Worm (Caenorhabditis elegans): Measurements from ENCODE around the gene rpn-3.
A peak's percentile ranks its signal among the peaks of the same experiment; 100 is the strongest.
"Not testable (repeated sequence)": the region's sequence is repeated elsewhere in the genome, so short reads cannot be mapped to it uniquely, and the experiment has no call there.

Gene rpn-3

ce11 chrIII:8432143-8432542, 15.0 kb upstream of the rpn-3 start, which contains the start of gene ZK1236.5 (continued):
- TF ChIP-seq aly-2 (tag; optimal IDR thresholded peaks at IDR 0.05) (peak; percentile 49), lsy-2 (tag; optimal IDR thresholded peaks at IDR 0.05) (peak; percentile 54 to 76), egl-27 (tag; optimal IDR thresholded peaks at IDR 0.05) (no peak), nhr-85 (tag) (peak; percentile 39), C04F5.9 (tag; optimal IDR thresholded peaks at IDR 0.05) (no peak), zag-1 (tag; optimal IDR thresholded peaks at IDR 0.05) (no peak), ces-1 (GFP tag; optimal IDR thresholded peaks at IDR 0.05) (no peak), ama-1 (optimal IDR thresholded peaks at IDR 0.05) (no peak), nhr-19 (GFP tag; conservative IDR thresholded peaks at IDR 0.05) (0 out of 2 replicates have a peak, but pooled peaks have one; percentile 9), xbp-1 (tag; optimal IDR thresholded peaks at IDR 0.05) (peak; percentile 39), blmp-1 (tag; optimal IDR thresholded peaks at IDR 0.05) (peak; percentile 62), pqm-1 (tag; optimal IDR thresholded peaks at IDR 0.05) (no peak), grh-1 (GFP tag; IDR thresholded peaks at IDR 0.05) (no peak), nhr-71 (tag; optimal IDR thresholded peaks at IDR 0.05) (peak; percentile 45), nhr-77 (tag; optimal IDR thresholded peaks at IDR 0.05) (no peak)

- TF ChIP-seq tlp-1 (tag; optimal IDR thresholded peaks at IDR 0.05) (no peak), ztf-4 (tag; optimal IDR thresholded peaks at IDR 0.05) (no peak)
These were observed 12.1 kb upstream of the rpn-3 start, which contains the start of gene ZK1236.9 for ce11 chrIII:8435074-8435473. Gene ZK1236.9, minus strand, starts transcription at chrIII:8435174.

- TF ChIP-seq egl-27 (tag; optimal IDR thresholded peaks at IDR 0.05): no peak
- peak; percentile 9 for TF ChIP-seq fkh-8 (tag; optimal IDR thresholded peaks at IDR 0.05)
- TF ChIP-seq lin-14 (GFP tag; optimal IDR thresholded peaks at IDR 0.05): no peak
- no peak for TF ChIP-seq grh-1 (GFP tag; IDR thresholded peaks at IDR 0.05)
These were observed 9.3 kb upstream of the rpn-3 start for ce11 chrIII:8437763-8438414.

- TF ChIP-seq snu-23 (GFP tag; optimal IDR thresholded peaks at IDR 0.05) (no peak), lir-3 (tag; optimal IDR thresholded peaks at IDR 0.05; ENCODE audit: poor library complexity) (no peak), fkh-4 (tag; optimal IDR thresholded peaks at IDR 0.05; ENCODE audit: borderline replicate concordance) (no peak), efl-1 (optimal IDR thresholded peaks at IDR 0.05) (no peak), efl-1 (GFP tag; optimal IDR thresholded peaks at IDR 0.05 in 1 of 2) (peak in 1 of 2 experiments; percentile 84)
These were observed 7.8 kb upstream of the rpn-3 start, which contains the start of gene pqn-96 for ce11 chrIII:8439312-8439711. Gene pqn-96, minus strand, starts transcription at chrIII:8439412.

ce11 chrIII:8441298-8441697, 5.9 kb upstream of the rpn-3 start:
- peak; percentile 31; the same call in 1 of the 2 replicates for TF ChIP-seq isw-1 (GFP tag; IDR thresholded peaks at IDR 0.05)
- TF ChIP-seq unc-98 (GFP tag; IDR thresholded peaks at IDR 0.05): peak; percentile 58; the same call in 1 of the 2 replicates
- TF ChIP-seq efl-1 (optimal IDR thresholded peaks at IDR 0.05): not testable (repeated sequence)
- TF ChIP-seq efl-1 (GFP tag; optimal IDR thresholded peaks at IDR 0.05 in 1 of 2): peak; percentile 9 to 57

- peak; percentile 15 for TF ChIP-seq hlh-4 (tag; optimal IDR thresholded peaks at IDR 0.05)
- peak; percentile 99 for TF ChIP-seq mep-1 (tag; optimal IDR thresholded peaks at IDR 0.05)
- TF ChIP-seq aly-2 (tag; optimal IDR thresholded peaks at IDR 0.05): peak; percentile 98
- no peak for TF ChIP-seq nhr-77 (tag; optimal IDR thresholded peaks at IDR 0.05)
- TF ChIP-seq lin-15B (tag; optimal IDR thresholded peaks at IDR 0.05): peak; percentile 33
- TF ChIP-seq elt-2 (tag; optimal IDR thresholded peaks at IDR 0.05): peak; percentile 73
- TF ChIP-seq fkh-10 (GFP tag; optimal IDR thresholded peaks at IDR 0.05): no peak
- no peak for TF ChIP-seq isw-1 (GFP tag; IDR thresholded peaks at IDR 0.05)
- no peak for TF ChIP-seq sox-4 (tag; optimal IDR thresholded peaks at IDR 0.05)
- no peak for TF ChIP-seq unc-62 (GFP tag; optimal IDR thresholded peaks at IDR 0.05)
- TF ChIP-seq irx-1 (tag; optimal IDR thresholded peaks at IDR 0.05): peak; percentile 15
- peak; percentile 13 for TF ChIP-seq unc-130 (tag; optimal IDR thresholded peaks at IDR 0.05)
- TF ChIP-seq pag-3 (tag; optimal IDR thresholded peaks at IDR 0.05; ENCODE audit: borderline replicate concordance, insufficient read depth): no peak
- no peak for TF ChIP-seq alr-1 (tag; optimal IDR thresholded peaks at IDR 0.05; ENCODE audit: borderline replicate concordance)
- peak in 1 of 2 experiments; percentile 14 for TF ChIP-seq mdl-1 (tag; optimal IDR thresholded peaks at IDR 0.05)
- TF ChIP-seq skn-1 (tag; optimal IDR thresholded peaks at IDR 0.05): peak; percentile 94
- TF ChIP-seq nhr-12 (tag; optimal IDR thresholded peaks at IDR 0.05): no peak
- TF ChIP-seq pax-3 (tag; optimal IDR thresholded peaks at IDR 0.05): peak; percentile 38
- peak; percentile 44 for TF ChIP-seq egl-13 (tag; optimal IDR thresholded peaks at IDR 0.05)
These were observed 3.5 kb upstream of the rpn-3 start, which contains the start of gene ufbp-1 for ce11 chrIII:8443557-8444131. Gene ufbp-1, minus strand, starts transcription at chrIII:8443607.

Data from whole organism, L1 larva.